Fruit fly (Drosophila melanogaster) whole organism, adult: ENCODE results near the gene CG3473.

Experiments used
- CG14711 ChIP-seq: fragments of 200-800 bp; sonication (Bioruptor generic); optimal IDR thresholded peaks from 2 replicates; lab custom pipeline; 2018; ENCODE audit warnings: missing biosample characterization, mild to moderate bottlenecking, missing genetic modification characterization, moderate library complexity
- CG33017 ChIP-seq: fragments of 200-800 bp; sonication (Bioruptor generic); optimal IDR thresholded peaks from 2 replicates; lab custom pipeline; 2018; ENCODE audit warnings: missing biosample characterization, mild to moderate bottlenecking, missing genetic modification characterization, moderate library complexity
- CG7045 ChIP-seq: fragments of 200-800 bp; sonication (Bioruptor generic); optimal IDR thresholded peaks from 2 replicates; lab custom pipeline; 2017; ENCODE audit warnings: missing biosample characterization, mild to moderate bottlenecking, missing genetic modification characterization
- CG7101 ChIP-seq: fragments of 200-800 bp; sonication (Bioruptor generic); optimal IDR thresholded peaks from 2 replicates; lab custom pipeline; 2018; ENCODE audit warnings: missing biosample characterization, mild to moderate bottlenecking, missing genetic modification characterization, moderate library complexity
- Crg-1 ChIP-seq: fragments of 200-800 bp; sonication (Bioruptor generic); optimal IDR thresholded peaks from 2 replicates; lab custom pipeline; 2016; ENCODE audit warnings: missing biosample characterization, missing genetic modification characterization
- Mnt ChIP-seq: fragments of 200-800 bp; sonication (Bioruptor generic); optimal IDR thresholded peaks from 2 replicates; lab custom pipeline; 2016; ENCODE audit warnings: missing biosample characterization, mild to moderate bottlenecking, missing genetic modification characterization
- cic ChIP-seq: fragments of 200-800 bp; sonication (Bioruptor generic); optimal IDR thresholded peaks from 2 replicates; lab custom pipeline; 2017; ENCODE audit warnings: missing biosample characterization, mild to moderate bottlenecking, missing genetic modification characterization, moderate library complexity

DNA sequence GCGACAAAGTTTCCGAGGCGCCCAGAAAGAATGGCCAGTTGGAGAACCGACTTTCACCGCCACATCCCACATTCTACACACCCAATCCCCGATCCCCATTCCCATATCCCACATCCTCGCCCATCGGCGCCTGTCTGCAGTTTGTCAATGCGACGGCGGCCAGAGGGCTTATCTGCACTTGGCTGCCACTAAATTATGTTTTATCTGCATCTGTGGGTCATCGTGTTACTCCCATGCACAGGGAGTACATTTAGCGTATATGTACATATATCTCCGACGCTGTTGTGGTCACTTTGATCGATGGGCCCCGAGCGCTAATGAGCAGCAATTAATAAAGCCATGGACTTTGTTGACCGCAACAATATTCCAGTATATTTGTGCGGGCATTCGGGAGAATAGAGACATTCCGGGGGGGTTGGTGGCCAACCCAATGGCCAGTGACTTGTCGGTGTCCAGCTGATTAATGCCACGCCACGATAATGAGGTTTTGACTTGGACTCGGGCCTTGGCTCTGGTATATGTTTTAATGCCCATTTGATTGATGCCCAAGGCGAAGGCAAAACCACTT is 22.9 kb downstream of the CG3473 start:
- TF ChIP-seq CG7045 (GFP tag; lab: Kevin White, UChicago) (no peak), cic (GFP tag; lab: Kevin White, UChicago) (no peak), CG7101 (no peak), CG33017 (no peak), CG14711 (tag; lab: Kevin White, UChicago) (no peak), Crg-1 (GFP tag; lab: Kevin White, UChicago) (no peak), Mnt (GFP tag; lab: Kevin White, UChicago) (no peak)
